Worm (Caenorhabditis elegans): ENCODE results near the gene Y43B11AR.1.

Gene Y43B11AR.1

DNA sequence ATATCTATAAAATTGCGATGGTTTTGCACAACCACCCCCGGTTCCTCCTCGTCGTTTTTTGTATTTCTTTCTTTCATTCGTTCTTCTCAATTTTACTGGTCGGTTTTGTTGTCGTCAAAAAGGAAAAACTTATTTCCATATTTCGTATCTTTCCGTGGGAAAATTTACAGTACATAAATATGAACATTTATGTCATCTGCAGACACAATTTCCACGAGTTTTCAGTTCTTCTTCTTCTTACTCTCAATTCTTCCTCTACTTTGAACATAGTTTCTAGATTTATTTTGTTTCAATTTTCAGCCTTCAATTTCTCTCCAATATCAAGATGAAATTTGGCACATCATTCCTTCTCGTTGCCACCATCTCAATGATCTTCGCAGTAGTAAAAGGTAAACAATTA lies at the start of gene Y43B11AR.1:
TSS of gene Y43B11AR.1 (plus strand) at position 301 of the 400 bp plus-strand sequence.
- TF ChIP-seq hlh-8 (tag; optimal IDR thresholded peaks at IDR 0.05): no peak
- TF ChIP-seq rnt-1 (tag; optimal IDR thresholded peaks at IDR 0.05): no peak
- TF ChIP-seq ceh-19 (GFP tag; optimal IDR thresholded peaks at IDR 0.05): no peak
- TF ChIP-seq F13H6.1 (tag; optimal IDR thresholded peaks at IDR 0.05): no peak
- TF ChIP-seq ceh-34 (tag; optimal IDR thresholded peaks at IDR 0.05): no peak
- no peak for TF ChIP-seq nhr-11 (tag; optimal IDR thresholded peaks at IDR 0.05)
- no peak for TF ChIP-seq ets-4 (tag; optimal IDR thresholded peaks at IDR 0.05)
- TF ChIP-seq ama-1 (optimal IDR thresholded peaks at IDR 0.05): no peak
- no peak for TF ChIP-seq gmeb-2 (tag; optimal IDR thresholded peaks at IDR 0.05)
- TF ChIP-seq tbx-2 (tag; optimal IDR thresholded peaks at IDR 0.05): no peak
- no peak for TF ChIP-seq dve-1 (tag; optimal IDR thresholded peaks at IDR 0.05)
- TF ChIP-seq ceh-31 (tag; optimal IDR thresholded peaks at IDR 0.05): no peak

DNA sequence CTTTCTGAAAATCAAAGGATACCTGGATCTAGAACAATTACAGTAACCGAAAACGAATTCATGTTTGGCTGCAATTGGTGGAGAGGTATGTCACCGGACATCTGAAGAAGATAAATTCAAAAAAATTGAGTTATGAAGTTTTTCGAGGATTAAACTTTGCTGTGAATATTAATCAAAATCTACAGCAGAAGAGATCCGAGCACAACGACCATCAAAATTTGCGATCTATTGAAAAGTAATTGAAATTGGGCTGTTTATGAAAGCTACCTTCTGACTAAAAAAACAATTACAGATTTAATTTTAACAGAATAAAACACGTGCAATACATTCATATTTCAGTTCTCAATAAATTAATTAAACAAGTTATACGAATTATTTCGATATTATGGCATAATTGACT lies 48.9 kb upstream of the Y43B11AR.1 start, which contains the start of gene C06G3.8:
TSS of gene C06G3.8 (minus strand) at position 101 of the 400 bp plus-strand sequence.
- TF ChIP-seq ets-4 (tag; optimal IDR thresholded peaks at IDR 0.05) (no peak), ama-1 (optimal IDR thresholded peaks at IDR 0.05) (no peak), ceh-31 (tag; optimal IDR thresholded peaks at IDR 0.05) (no peak), ceh-18 (tag; optimal IDR thresholded peaks at IDR 0.05) (no peak), hlh-13 (GFP tag; optimal IDR thresholded peaks at IDR 0.05) (no peak), lin-11 (tag; optimal IDR thresholded peaks at IDR 0.05) (no peak), K02D7.2 (tag; optimal IDR thresholded peaks at IDR 0.05) (no peak), pha-2 (tag; optimal IDR thresholded peaks at IDR 0.05) (no peak), pag-3 (tag; optimal IDR thresholded peaks at IDR 0.05; ENCODE audit: borderline replicate concordance) (no peak), dmd-4 (tag; optimal IDR thresholded peaks at IDR 0.05; ENCODE audit: borderline replicate concordance) (no peak), che-1 (tag; optimal IDR thresholded peaks at IDR 0.05) (no peak), nfya-1 (tag; optimal IDR thresholded peaks at IDR 0.05) (no peak), C38D4.7 (GFP tag; optimal IDR thresholded peaks at IDR 0.05) (no peak), pax-1 (tag; optimal IDR thresholded peaks at IDR 0.05) (no peak), tbx-7 (tag; optimal IDR thresholded peaks at IDR 0.05) (no peak)

DNA sequence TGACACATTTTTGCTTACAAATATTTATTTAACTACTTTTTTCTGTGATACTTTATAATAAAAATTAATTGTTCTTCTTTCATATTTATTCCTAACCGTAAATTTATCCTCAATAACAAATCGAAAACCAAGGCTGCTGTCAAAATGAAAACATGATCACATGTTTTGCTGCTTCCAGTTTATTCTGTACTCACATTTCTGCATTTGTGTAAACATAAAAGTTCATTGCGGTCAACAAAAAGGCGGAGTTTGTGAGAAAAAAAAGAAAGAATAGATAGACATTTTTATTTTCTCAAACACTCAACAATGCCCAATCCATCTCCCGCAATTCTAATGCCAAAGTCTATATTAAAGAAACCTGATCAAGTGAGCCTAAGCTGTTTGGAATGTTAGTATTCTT lies 45.5 kb upstream of the Y43B11AR.1 start, which contains the start of gene C06G3.3:
TSS of gene C06G3.3 (plus strand) at position 301 of the 400 bp plus-strand sequence.
- TF ChIP-seq hlh-15 (tag; optimal IDR thresholded peaks at IDR 0.05): no peak
- no peak for TF ChIP-seq ceh-45 (GFP tag; IDR thresholded peaks at IDR 0.05)
- no peak for TF ChIP-seq odd-2 (tag; optimal IDR thresholded peaks at IDR 0.05)
- TF ChIP-seq hlh-13 (GFP tag; optimal IDR thresholded peaks at IDR 0.05): no peak
- TF ChIP-seq hlh-30 (tag; optimal IDR thresholded peaks at IDR 0.05; ENCODE audit: insufficient read depth): no peak
- TF ChIP-seq ceh-48 (tag; optimal IDR thresholded peaks at IDR 0.05): no peak
- TF ChIP-seq pha-4 (tag; optimal IDR thresholded peaks at IDR 0.05): no peak
- TF ChIP-seq T23F11.4 (GFP tag; optimal IDR thresholded peaks at IDR 0.05): no peak
- no peak for TF ChIP-seq elt-2 (tag; optimal IDR thresholded peaks at IDR 0.05)
- TF ChIP-seq F13H6.1 (tag; optimal IDR thresholded peaks at IDR 0.05): no peak
- no peak for TF ChIP-seq unc-55 (GFP tag; optimal IDR thresholded peaks at IDR 0.05)
- no peak for TF ChIP-seq unc-42 (tag; optimal IDR thresholded peaks at IDR 0.05)
- TF ChIP-seq fax-1 (tag; optimal IDR thresholded peaks at IDR 0.05): no peak
- TF ChIP-seq eyg-1 (tag; optimal IDR thresholded peaks at IDR 0.05): no peak
- no peak for TF ChIP-seq ahr-1 (tag; optimal IDR thresholded peaks at IDR 0.05)

DNA sequence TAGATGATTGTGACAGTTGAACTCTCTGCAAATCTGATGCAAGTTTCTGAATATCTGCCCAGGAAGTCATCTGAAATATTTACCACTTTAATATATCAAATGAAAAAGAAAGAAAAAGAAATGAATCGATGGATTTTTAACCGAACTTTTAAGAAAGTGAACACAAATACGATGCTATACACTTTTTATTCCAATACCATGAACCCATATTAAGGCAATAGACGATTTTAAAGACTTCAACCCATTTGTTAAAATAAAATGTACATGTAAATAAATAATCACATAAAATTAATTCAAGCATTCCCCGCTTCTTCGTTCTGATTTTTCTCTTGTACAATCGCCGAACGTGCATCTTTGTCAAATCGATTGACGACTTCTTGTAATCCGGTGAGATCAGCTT lies 44.5 kb upstream of the Y43B11AR.1 start, which contains the start of gene ufl-1:
TSS of gene ufl-1 (minus strand) at position 70 of the 400 bp plus-strand sequence.
- no peak for TF ChIP-seq pha-4 (tag; optimal IDR thresholded peaks at IDR 0.05)
